Fruit fly (Drosophila melanogaster) whole organism: ENCODE data around the gene Or67a.

Experiments used
- psq ChIP-seq: fragments of >200 bp; optimal IDR thresholded peaks from 2 replicates; lab custom pipeline; 2017
- usp ChIP-seq: fragments of >200 bp; optimal IDR thresholded peaks from 2 replicates; lab custom pipeline; 2017; ENCODE audit warnings: missing biosample characterization, missing genetic modification characterization, mixed read lengths

- TF ChIP-seq psq (lab: Kevin White, UChicago) (no peak), usp (GFP tag; lab: Kevin White, UChicago) (no peak)
Measured at dm6 chr3L:9499919-9500807, 28.7 kb upstream of the Or67a start.
